Worm (Caenorhabditis elegans) whole organism, young adult: ENCODE results near the gene Y38A10A.11.

Source experiments
- Y67H2A.10 ChIP-seq: fragments of 200-800 bp; sonication (Bioruptor generic); conservative IDR thresholded peaks from 2 replicates; pipeline ENCODE4 v1.3.6; 2022; ENCODE audit warnings: missing genetic modification reagents, missing genetic modification characterization, missing compliant biosample characterization
- atf-7 ChIP-seq: sonication (generic microtip); optimal IDR thresholded peaks from 2 replicates; lab custom pipeline; 2017; ENCODE audit warnings: mild to moderate bottlenecking, missing genetic modification characterization, missing compliant biosample characterization
- nfyb-1 ChIP-seq: fragments of 200-800 bp; sonication (Bioruptor generic); IDR thresholded peaks from 2 replicates; pipeline ENCODE4 v1.3.6; 2022; ENCODE audit warnings: missing genetic modification reagents, missing genetic modification characterization, missing compliant biosample characterization
- rcor-1 ChIP-seq: fragments of 200-800 bp; sonication (Bioruptor generic); IDR thresholded peaks from 2 replicates; pipeline ENCODE4 v1.3.6; 2022; ENCODE audit warnings: missing genetic modification reagents, missing genetic modification characterization, missing compliant biosample characterization
- snpc-1.3 ChIP-seq: sonication (generic microtip); optimal IDR thresholded peaks from 2 replicates; lab custom pipeline; 2017; ENCODE audit warnings: missing genetic modification characterization, mild to moderate bottlenecking, missing compliant biosample characterization, antibody characterized with exemption, moderate library complexity, missing genotype, missing genetic modification reagents; ENCODE audit not compliant: insufficient read depth

DNA sequence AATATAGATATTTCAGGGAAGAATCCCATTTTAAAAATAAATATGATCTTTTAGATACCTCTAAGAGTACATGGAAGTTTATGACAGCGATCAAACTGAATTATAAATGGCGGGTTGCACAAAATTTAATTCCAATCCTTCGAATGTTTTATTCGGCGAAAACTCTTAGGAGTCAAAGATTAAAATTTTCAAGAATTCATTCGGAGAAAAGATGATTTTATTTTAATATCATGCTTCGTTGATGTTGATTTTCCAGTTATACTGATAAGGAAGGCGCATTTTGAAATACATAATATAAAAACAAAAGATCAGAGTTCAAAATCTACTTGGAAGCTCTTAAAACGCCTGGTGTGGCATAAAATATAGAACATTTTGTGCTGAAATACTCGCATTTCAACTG is 36.2 kb downstream of the Y38A10A.11 start, which contains the start of gene srh-10:
- no peak for TF ChIP-seq atf-7 (tag; lab: Kevin White, UChicago)
- TF ChIP-seq rcor-1 (GFP tag; lab: Robert Waterston, UW) = no peak
- no peak for TF ChIP-seq nfyb-1 (GFP tag; lab: Robert Waterston, UW)
- no peak for TF ChIP-seq snpc-1.3 (tag; lab: Kevin White, UChicago)
- TF ChIP-seq Y67H2A.10 = no peak
